Worm (Caenorhabditis elegans): ENCODE data around the gene phf-15.
A peak's percentile ranks its signal among the peaks of the same experiment; 100 is the strongest.

The phf-15 gene

DNA sequence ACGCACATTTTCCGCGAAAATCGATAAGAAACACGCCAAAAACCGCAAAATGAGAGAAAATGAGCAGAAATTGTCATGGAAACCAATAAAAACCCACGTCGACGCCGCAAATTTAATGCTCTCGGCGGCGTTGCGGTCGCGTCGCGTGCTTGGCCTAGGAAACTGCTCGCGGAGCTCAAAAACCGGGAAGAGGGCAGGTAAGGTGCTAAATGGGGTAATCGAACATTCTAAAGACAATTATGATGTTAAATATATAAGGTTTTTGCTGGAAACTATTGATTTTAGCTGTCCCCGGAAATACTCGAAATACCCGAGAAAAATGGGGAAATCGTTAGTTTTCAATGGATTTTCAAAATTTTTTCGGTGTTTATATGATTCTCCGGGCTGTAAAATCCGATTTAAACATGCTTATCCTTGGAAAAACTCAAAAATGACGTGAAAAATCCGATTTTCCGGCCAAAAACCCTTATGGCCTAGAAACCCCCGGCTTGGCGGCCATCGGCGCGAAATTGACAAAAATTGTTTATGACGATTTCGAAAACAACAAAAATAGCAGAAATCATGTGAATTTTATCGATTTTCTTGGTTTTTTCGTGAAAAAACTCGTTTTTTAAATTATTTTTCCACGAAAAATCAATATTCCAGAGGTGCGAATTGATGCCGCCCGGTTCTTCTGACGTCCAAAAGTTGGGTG lies at the start of gene phf-15:
Gene phf-15, plus strand, starts transcription at position 537 of the 694 bp plus-strand sequence.
- TF ChIP-seq ZK337.2 (GFP tag; IDR thresholded peaks at IDR 0.05) (no peak), hif-1 (tag; optimal IDR thresholded peaks at IDR 0.05) (peak in 1 of 2 experiments; percentile 58), daf-16 (GFP tag; optimal IDR thresholded peaks at IDR 0.05) (no peak), daf-16 (tag; optimal IDR thresholded peaks at IDR 0.05) (peak; percentile 2), mdt-29 (GFP tag; IDR thresholded peaks at IDR 0.05) (0 out of 2 replicates have a peak, but pooled peaks have one; percentile 29), mes-2 (tag; optimal IDR thresholded peaks at IDR 0.05; ENCODE audit: poor library complexity, severe bottlenecking) (peak; percentile 56), lsy-2 (tag; optimal IDR thresholded peaks at IDR 0.05) (no peak), ceh-62 (tag; optimal IDR thresholded peaks at IDR 0.05) (no peak), dpl-1 (GFP tag; optimal IDR thresholded peaks at IDR 0.05) (peak; percentile 8)

DNA sequence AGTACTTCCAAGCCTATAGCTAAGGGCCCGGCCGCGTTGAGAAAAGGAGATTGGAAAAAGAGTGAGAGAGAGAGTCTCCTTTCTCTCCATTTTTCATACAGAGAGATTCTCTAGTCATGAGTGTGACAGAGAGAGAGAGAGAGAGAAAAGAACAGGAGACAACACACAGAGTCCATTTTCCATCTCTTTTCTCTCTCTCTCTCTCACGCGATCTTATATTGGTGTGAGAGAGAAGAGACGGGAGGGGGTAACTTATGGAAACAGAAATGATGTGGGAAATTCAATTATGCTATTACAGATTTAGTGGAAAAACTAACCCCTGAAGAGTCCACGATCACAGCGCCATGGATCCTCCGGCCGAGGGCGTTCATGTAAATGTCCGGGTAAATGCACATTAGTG lies 49.5 kb upstream of the phf-15 start:
- TF ChIP-seq unc-62 (GFP tag; optimal IDR thresholded peaks at IDR 0.05 in 1 of 2) (peak in 1 of 2 experiments; percentile 98), unc-62 (tag; optimal IDR thresholded peaks at IDR 0.05) (no peak), arid-1 (GFP tag; conservative IDR thresholded peaks at IDR 0.05) (no peak), mes-2 (tag; optimal IDR thresholded peaks at IDR 0.05; ENCODE audit: poor library complexity, severe bottlenecking) (peak; percentile 40), lin-38 (GFP tag; IDR thresholded peaks at IDR 0.05) (no peak), hlh-11 (tag; optimal IDR thresholded peaks at IDR 0.05) (peak; percentile 37), nhr-41 (GFP tag; IDR thresholded peaks at IDR 0.05) (no peak), aly-2 (tag; optimal IDR thresholded peaks at IDR 0.05) (no peak), D1046.2 (GFP tag; IDR thresholded peaks at IDR 0.05) (no peak), dve-1 (tag; optimal IDR thresholded peaks at IDR 0.05; ENCODE audit: insufficient read depth) (peak; percentile 5), sdz-12 (GFP tag; optimal IDR thresholded peaks at IDR 0.05) (no peak), ceh-62 (tag; optimal IDR thresholded peaks at IDR 0.05) (no peak), nhr-237 (tag; optimal IDR thresholded peaks at IDR 0.05) (no peak), mdt-29 (GFP tag; IDR thresholded peaks at IDR 0.05) (no peak), lsy-2 (tag; optimal IDR thresholded peaks at IDR 0.05) (peak in 1 of 2 experiments; percentile 58), ZK337.2 (GFP tag; IDR thresholded peaks at IDR 0.05) (no peak), nhr-28 (tag; optimal IDR thresholded peaks at IDR 0.05) (peak; percentile 60), nhr-76 (tag; optimal IDR thresholded peaks at IDR 0.05) (no peak), mep-1 (tag; optimal IDR thresholded peaks at IDR 0.05) (peak; percentile 50), ama-1 (optimal IDR thresholded peaks at IDR 0.05) (no peak), unc-39 (tag; optimal IDR thresholded peaks at IDR 0.05) (no peak), lir-3 (tag; optimal IDR thresholded peaks at IDR 0.05) (no peak), ceh-44 (GFP tag; IDR thresholded peaks at IDR 0.05) (no peak), ceh-20 (GFP tag; IDR thresholded peaks at IDR 0.05) (no peak), pqm-1 (tag; optimal IDR thresholded peaks at IDR 0.05) (no peak), jun-1 (tag; optimal IDR thresholded peaks at IDR 0.05) (no peak), Y5F2A.4 (GFP tag; optimal IDR thresholded peaks at IDR 0.05) (no peak), nhr-77 (tag; optimal IDR thresholded peaks at IDR 0.05) (no peak), hlh-30 (tag; optimal IDR thresholded peaks at IDR 0.05; ENCODE audit: insufficient read depth) (peak; percentile 90), nhr-25 (tag; optimal IDR thresholded peaks at IDR 0.05; ENCODE audit: borderline replicate concordance, insufficient read depth) (no peak), spr-1 (tag; optimal IDR thresholded peaks at IDR 0.05) (no peak), hmg-1.1 (GFP tag; IDR thresholded peaks at IDR 0.05) (0 out of 2 replicates have a peak, but pooled peaks have one; percentile 25), lim-7 (GFP tag; IDR thresholded peaks at IDR 0.05) (no peak), saeg-2 (GFP tag; IDR thresholded peaks at IDR 0.05) (no peak), daf-12 (tag; optimal IDR thresholded peaks at IDR 0.05) (no peak), T20F7.1 (GFP tag; optimal IDR thresholded peaks at IDR 0.05) (no peak), ceh-82 (tag; optimal IDR thresholded peaks at IDR 0.05) (no peak), vab-7 (GFP tag; IDR thresholded peaks at IDR 0.05) (no peak), nhr-11 (tag; optimal IDR thresholded peaks at IDR 0.05) (peak; percentile 28), nhr-10 (tag; optimal IDR thresholded peaks at IDR 0.05) (no peak)

All from whole organism, L4 larva.